Worm (Caenorhabditis elegans) whole organism, L4 larva: Measurements from ENCODE around the gene K09A9.8.

ENCODE experiments used
- arid-1 ChIP-seq: fragments of 200-800 bp; sonication (Bioruptor generic); conservative IDR thresholded peaks from 2 replicates; pipeline ENCODE4 v1.3.6; 2022; ENCODE audit warnings: missing genetic modification reagents, missing genetic modification characterization, missing compliant biosample characterization
- ces-1 ChIP-seq: fragments of 150-350 bp; sonication (generic microtip); optimal IDR thresholded peaks from 4 replicates; lab custom pipeline; 2014; ENCODE audit warnings: missing biosample characterization, missing genetic modification reagents, missing genetic modification characterization
- ctbp-1 ChIP-seq: fragments of 200-800 bp; sonication (Bioruptor generic); IDR thresholded peaks from 2 replicates; pipeline ENCODE4 v1.3.6; 2022; ENCODE audit warnings: missing genetic modification reagents, missing genetic modification characterization, missing compliant biosample characterization
- dpl-1 ChIP-seq: fragments of 150-350 bp; optimal IDR thresholded peaks from 2 replicates; lab custom pipeline; 2014; ENCODE audit warnings: missing biosample characterization, missing genetic modification reagents, missing genetic modification characterization
- dve-1 ChIP-seq: sonication (generic microtip); optimal IDR thresholded peaks from 2 replicates; lab custom pipeline; 2017; ENCODE audit warnings: antibody characterized with exemption, mild to moderate bottlenecking, missing genetic modification characterization, missing compliant biosample characterization; ENCODE audit not compliant: insufficient read depth
- egl-27 ChIP-seq: sonication (generic microtip); optimal IDR thresholded peaks from 3 replicates; lab custom pipeline; 2017; ENCODE audit warnings: missing biosample characterization, missing genetic modification reagents, missing genetic modification characterization
- fkh-10 ChIP-seq: fragments of 150-350 bp; optimal IDR thresholded peaks from 2 replicates; lab custom pipeline; 2014; ENCODE audit warnings: missing biosample characterization, missing genetic modification reagents, missing genetic modification characterization
- fos-1 ChIP-seq: fragments of 150-350 bp; optimal IDR thresholded peaks from 2 replicates; lab custom pipeline; 2014; ENCODE audit warnings: missing biosample characterization, missing genetic modification characterization
- lir-3 ChIP-seq: sonication (generic microtip); optimal IDR thresholded peaks from 2 replicates; lab custom pipeline; 2016; ENCODE audit warnings: mild to moderate bottlenecking, missing genetic modification characterization, missing compliant biosample characterization
- nhr-25 ChIP-seq: sonication (generic microtip); optimal IDR thresholded peaks from 2 replicates; lab custom pipeline; 2017; ENCODE audit warnings: missing genetic modification characterization, mild to moderate bottlenecking, missing compliant biosample characterization, antibody characterized with exemption, moderate library complexity, borderline replicate concordance; ENCODE audit not compliant: insufficient read depth
- set-16 ChIP-seq: fragments of 200-800 bp; sonication (Bioruptor generic); IDR thresholded peaks from 2 replicates; pipeline ENCODE4 v1.3.6; 2022; ENCODE audit warnings: missing genetic modification reagents, missing genetic modification characterization, missing compliant biosample characterization
- snpc-4 ChIP-seq: fragments of 150-350 bp; optimal IDR thresholded peaks from 2 replicates; lab custom pipeline; 2014; ENCODE audit warnings: missing biosample characterization, missing genetic modification characterization
- unc-62 ChIP-seq, 3 experiments: fragments of 150-350 bp in 1 of 3; sonication (generic microtip); optimal IDR thresholded peaks in 2 of 3; peaks in 1 of 3; 1 replicate in 1 of 3; 2 replicates in 2 of 3; lab custom pipeline; 2014 to 2017; ENCODE audit warnings: missing biosample characterization in 3 of 3, missing genetic modification characterization in 3 of 3, missing genetic modification reagents in 3 of 3, missing genotype in 1 of 3

ce11 chrX:15609698-15610097 lies 12.7 kb upstream of the K09A9.8 start:
- TF ChIP-seq unc-62 (GFP tag; optimal IDR thresholded peaks at IDR 0.05 in 1 of 2; lab: Kevin White, UChicago) (no peak), unc-62 (tag; optimal IDR thresholded peaks at IDR 0.05; lab: Kevin White, UChicago) (no peak), egl-27 (tag; lab: Kevin White, UChicago) (no peak), fkh-10 (GFP tag; lab: Kevin White, UChicago) (no peak), dve-1 (tag; lab: Kevin White, UChicago) (no peak), nhr-25 (tag; lab: Kevin White, UChicago) (no peak), ces-1 (no peak), fos-1 (tag; lab: Kevin White, UChicago) (no peak), set-16 (GFP tag; lab: Robert Waterston, UW) (no peak), snpc-4 (tag; lab: Kevin White, UChicago) (no peak), arid-1 (no peak), lir-3 (tag; lab: Kevin White, UChicago) (no peak), dpl-1 (GFP tag; lab: Kevin White, UChicago) (no peak), ctbp-1 (GFP tag; lab: Robert Waterston, UW) (no peak)
